Worm (Caenorhabditis elegans) whole organism, early embryonic: ENCODE data around the gene K09C4.5.

Experiments used
- aly-1 ChIP-seq: sonication (generic microtip); optimal IDR thresholded peaks from 2 replicates; lab custom pipeline; 2016; ENCODE audit warnings: missing genetic modification characterization, missing compliant biosample characterization
- ama-1 ChIP-seq: fragments of 150-350 bp; optimal IDR thresholded peaks from 2 replicates; lab custom pipeline; 2014
- ceh-13 ChIP-seq: fragments of 200-800 bp; sonication (Bioruptor generic); optimal IDR thresholded peaks from 2 replicates; lab custom pipeline; 2018; ENCODE audit warnings: mild to moderate bottlenecking, missing genetic modification characterization, missing compliant biosample characterization
- flt-1 ChIP-seq: fragments of 200-800 bp; sonication (Bioruptor generic); IDR thresholded peaks from 2 replicates; pipeline ENCODE4 v1.3.6; 2022; ENCODE audit warnings: missing genetic modification characterization, missing compliant biosample characterization
- hmbx-1 ChIP-seq: sonication (generic microtip); optimal IDR thresholded peaks from 2 replicates; lab custom pipeline; 2016; ENCODE audit warnings: mild to moderate bottlenecking, missing genetic modification characterization, missing compliant biosample characterization
- hmg-4 ChIP-seq: fragments of 200-800 bp; sonication (Bioruptor generic); optimal IDR thresholded peaks from 2 replicates; lab custom pipeline; 2018; ENCODE audit warnings: mild to moderate bottlenecking, missing genetic modification characterization, missing compliant biosample characterization
- sea-1 ChIP-seq: fragments of 200-800 bp; sonication (Bioruptor generic); conservative IDR thresholded peaks from 2 replicates; pipeline ENCODE4 v1.3.6; 2022; ENCODE audit warnings: missing genetic modification characterization, missing compliant biosample characterization
- tbx-11 ChIP-seq: fragments of 200-800 bp; sonication (Bioruptor generic); IDR thresholded peaks from 2 replicates; pipeline ENCODE4 v1.3.6; 2022; ENCODE audit warnings: missing genetic modification characterization, missing compliant biosample characterization

ce11 chrX:3284967-3285366 lies 2.5 kb downstream of the K09C4.5 start:
- TF ChIP-seq aly-1 (no peak), tbx-11 (GFP tag; lab: Robert Waterston, UW) (no peak), hmg-4 (GFP tag; lab: Kevin White, UChicago) (no peak), flt-1 (GFP tag; lab: Robert Waterston, UW) (no peak), ama-1 (no peak), hmbx-1 (no peak), sea-1 (GFP tag; lab: Robert Waterston, UW) (no peak), ceh-13 (GFP tag; lab: Kevin White, UChicago) (no peak)
